Worm (Caenorhabditis elegans): ENCODE measurements around the gene C02F5.14.

DNA sequence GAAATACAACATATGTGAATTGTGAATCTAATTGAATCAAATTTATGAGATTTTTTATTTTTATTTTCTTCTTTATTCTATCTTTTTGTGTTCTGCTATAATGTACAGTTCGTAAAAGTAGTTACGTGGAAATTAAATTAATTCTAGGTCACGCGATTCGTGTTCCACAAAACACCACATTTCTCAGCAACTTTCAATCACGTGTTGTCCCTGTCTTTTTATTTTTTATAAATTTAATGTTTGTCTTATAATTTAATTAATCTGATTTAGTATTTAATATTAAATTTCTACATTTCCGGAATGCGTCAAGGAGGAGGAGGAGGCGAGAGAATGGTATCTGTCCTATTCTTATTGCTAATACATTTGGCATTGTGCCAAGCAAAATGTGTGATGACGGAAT lies 22.7 kb upstream of the C02F5.14 start, which contains the start of gene ncr-2:
- no peak for TF ChIP-seq tlp-1 (tag; optimal IDR thresholded peaks at IDR 0.05)
- no peak for TF ChIP-seq ztf-4 (tag; optimal IDR thresholded peaks at IDR 0.05)
- no peak for TF ChIP-seq nhr-85 (tag)
- no peak for TF ChIP-seq xbp-1 (tag; optimal IDR thresholded peaks at IDR 0.05)
- no peak for TF ChIP-seq hpl-2 (GFP tag; optimal IDR thresholded peaks at IDR 0.05)
- TF ChIP-seq mep-1 (tag; optimal IDR thresholded peaks at IDR 0.05), result no peak
- TF ChIP-seq nhr-12 (tag; optimal IDR thresholded peaks at IDR 0.05), result no peak
- TF ChIP-seq blmp-1 (tag; optimal IDR thresholded peaks at IDR 0.05), result no peak
- TF ChIP-seq ceh-88 (GFP tag; IDR thresholded peaks at IDR 0.05), result no peak
- TF ChIP-seq lin-13 (GFP tag; optimal IDR thresholded peaks at IDR 0.05), result no peak
- no peak for TF ChIP-seq nhr-11 (tag; optimal IDR thresholded peaks at IDR 0.05)

All from whole organism, L1 larva.